Worm (Caenorhabditis elegans): ENCODE measurements around the gene C17G10.6.

DNA sequence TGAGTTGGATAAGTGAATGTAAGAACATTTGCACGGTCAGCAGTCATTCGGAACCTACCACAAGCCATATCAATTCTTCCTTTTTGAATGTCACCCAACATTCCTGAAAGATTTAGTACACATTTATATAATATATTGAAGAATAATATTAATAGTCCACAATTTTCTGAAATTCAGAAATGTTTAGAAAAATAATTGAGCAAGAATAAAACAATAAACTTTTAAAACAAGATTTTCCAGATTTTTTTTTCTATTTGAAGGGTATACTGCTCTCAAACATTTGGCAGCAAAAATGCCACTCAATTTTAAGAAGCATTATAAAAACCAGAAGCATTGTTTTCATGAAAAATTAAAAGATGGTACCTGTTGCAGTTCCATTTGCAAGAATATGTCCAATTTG is 33.7 kb upstream of the C17G10.6 start, which contains the start of gene F59E12.8:
- TF ChIP-seq aly-1 (tag; optimal IDR thresholded peaks at IDR 0.05) (no peak), ama-1 (optimal IDR thresholded peaks at IDR 0.05) (no peak), ceh-13 (GFP tag; optimal IDR thresholded peaks at IDR 0.05) (no peak), tbx-37 (GFP tag; conservative IDR thresholded peaks at IDR 0.05) (no peak), sea-1 (GFP tag; conservative IDR thresholded peaks at IDR 0.05) (no peak), flt-1 (GFP tag; IDR thresholded peaks at IDR 0.05) (no peak), B0310.2 (tag; optimal IDR thresholded peaks at IDR 0.05) (no peak), tra-4 (tag; optimal IDR thresholded peaks at IDR 0.05) (no peak), ets-7 (tag; optimal IDR thresholded peaks at IDR 0.05) (no peak)
